Worm (Caenorhabditis elegans) whole organism, L4 larva: ENCODE data around the gene F09E5.7.

ENCODE experiments used
- F26F4.8 ChIP-seq: fragments of 200-800 bp; sonication (Bioruptor generic); conservative IDR thresholded peaks from 2 replicates; pipeline ENCODE4 v1.3.6; 2022; ENCODE audit warnings: missing genetic modification characterization, missing compliant biosample characterization
- T20F7.1 ChIP-seq: fragments of 200-800 bp; sonication (Bioruptor generic); optimal IDR thresholded peaks from 2 replicates; lab custom pipeline; 2018; ENCODE audit warnings: mild to moderate bottlenecking, missing genetic modification characterization, missing compliant biosample characterization
- Y105C5A.15 ChIP-seq: fragments of 200-800 bp; sonication (Bioruptor generic); IDR thresholded peaks from 2 replicates; pipeline ENCODE4 v1.3.6; 2022; ENCODE audit warnings: missing genetic modification characterization, missing compliant biosample characterization
- Y48G9A.11 ChIP-seq: fragments of 200-800 bp; sonication (Bioruptor generic); IDR thresholded peaks from 2 replicates; pipeline ENCODE4 v1.3.6; 2022; ENCODE audit warnings: missing genetic modification reagents, missing genetic modification characterization, missing compliant biosample characterization
- Y5F2A.4 ChIP-seq: fragments of 200-800 bp; sonication (Bioruptor generic); optimal IDR thresholded peaks from 2 replicates; lab custom pipeline; 2018; ENCODE audit warnings: mild to moderate bottlenecking, missing genetic modification characterization, missing compliant biosample characterization
- aha-1 ChIP-seq: fragments of 150-350 bp; peaks from one replicate; lab custom pipeline; 2014; ENCODE audit warnings: missing biosample characterization, missing genetic modification characterization
- aly-2 ChIP-seq: sonication (generic microtip); optimal IDR thresholded peaks from 2 replicates; lab custom pipeline; 2018; ENCODE audit warnings: missing biosample characterization, missing genetic modification characterization
- ama-1 ChIP-seq: fragments of 150-350 bp; optimal IDR thresholded peaks from 2 replicates; lab custom pipeline; 2014; ENCODE audit warnings: inconsistent platforms, mixed read lengths
- daf-16 ChIP-seq, 3 experiments: sonication (generic microtip); optimal IDR thresholded peaks; 2 replicates each; lab custom pipeline; 2016 to 2017; ENCODE audit warnings: missing genetic modification characterization in 3 of 3, missing genetic modification reagents in 3 of 3, mild to moderate bottlenecking in 2 of 3, missing compliant biosample characterization in 2 of 3, missing biosample characterization in 1 of 3, moderate library complexity in 1 of 3
- daf-19 ChIP-seq: fragments of 200-800 bp; sonication (Bioruptor generic); conservative IDR thresholded peaks from 2 replicates; pipeline ENCODE4 v1.3.6; 2022; ENCODE audit warnings: missing genetic modification characterization, missing compliant biosample characterization
- dpl-1 ChIP-seq: fragments of 150-350 bp; optimal IDR thresholded peaks from 2 replicates; lab custom pipeline; 2014; ENCODE audit warnings: missing biosample characterization, missing genetic modification reagents, missing genetic modification characterization
- duxl-1 ChIP-seq: sonication (generic microtip); optimal IDR thresholded peaks from 2 replicates; lab custom pipeline; 2016; ENCODE audit warnings: mild to moderate bottlenecking, missing genetic modification characterization, moderate library complexity, missing compliant biosample characterization; ENCODE audit not compliant: poor library complexity
- gei-8 ChIP-seq: fragments of 200-800 bp; sonication (Bioruptor generic); optimal IDR thresholded peaks from 2 replicates; lab custom pipeline; 2018; ENCODE audit warnings: mild to moderate bottlenecking, missing genetic modification characterization, missing compliant biosample characterization
- jun-1 ChIP-seq: fragments of 150-350 bp; optimal IDR thresholded peaks from 2 replicates; lab custom pipeline; 2014; ENCODE audit warnings: missing biosample characterization, missing genetic modification reagents, missing genetic modification characterization
- lin-13 ChIP-seq: fragments of 150-350 bp; optimal IDR thresholded peaks from 2 replicates; lab custom pipeline; 2014; ENCODE audit warnings: missing biosample characterization, missing genetic modification reagents, missing genetic modification characterization
- lin-29 ChIP-seq: fragments of 200-800 bp; sonication (Bioruptor generic); IDR thresholded peaks from 2 replicates; pipeline ENCODE4 v1.3.6; 2022; ENCODE audit warnings: missing genetic modification reagents, missing genetic modification characterization, missing compliant biosample characterization
- lin-38 ChIP-seq: fragments of 200-800 bp; sonication (Bioruptor generic); IDR thresholded peaks from 2 replicates; pipeline ENCODE4 v1.3.6; 2022; ENCODE audit warnings: missing genetic modification reagents, missing genetic modification characterization, missing compliant biosample characterization
- madf-9 ChIP-seq: fragments of 200-800 bp; sonication (Bioruptor generic); conservative IDR thresholded peaks from 2 replicates; pipeline ENCODE4 v1.3.6; 2022; ENCODE audit warnings: missing genetic modification reagents, missing genetic modification characterization, missing compliant biosample characterization
- mdl-1 ChIP-seq, 2 experiments: fragments of 150-350 bp in 1 of 2; sonication (generic microtip) in 1 of 2; optimal IDR thresholded peaks; 2 replicates each; lab custom pipeline; 2014 to 2017; ENCODE audit warnings: missing biosample characterization in 2 of 2, missing genetic modification characterization in 2 of 2
- mdt-29 ChIP-seq: fragments of 200-800 bp; sonication (Bioruptor generic); IDR thresholded peaks from 2 replicates; pipeline ENCODE4 v1.3.6; 2022; ENCODE audit warnings: missing genetic modification reagents, missing genetic modification characterization, missing compliant biosample characterization
- mep-1 ChIP-seq: fragments of 150-350 bp; sonication (generic microtip); optimal IDR thresholded peaks from 3 replicates; lab custom pipeline; 2014; ENCODE audit warnings: missing biosample characterization, missing genetic modification characterization
- mes-2 ChIP-seq: sonication (generic microtip); optimal IDR thresholded peaks from 2 replicates; lab custom pipeline; 2016; ENCODE audit warnings: missing genotype, mild to moderate bottlenecking, missing genetic modification characterization, missing compliant biosample characterization; ENCODE audit not compliant: poor library complexity, severe bottlenecking
- mxl-3 ChIP-seq: fragments of 200-800 bp; sonication (Bioruptor generic); optimal IDR thresholded peaks from 2 replicates; lab custom pipeline; 2018; ENCODE audit warnings: mild to moderate bottlenecking, missing genetic modification characterization, missing compliant biosample characterization
- nhr-10 ChIP-seq: fragments of 150-350 bp; optimal IDR thresholded peaks from 2 replicates; lab custom pipeline; 2014; ENCODE audit warnings: missing biosample characterization, missing genetic modification characterization
- nhr-237 ChIP-seq: sonication (generic microtip); optimal IDR thresholded peaks from 2 replicates; lab custom pipeline; 2017; ENCODE audit warnings: missing biosample characterization, missing genetic modification characterization
- nhr-41 ChIP-seq: fragments of 200-800 bp; sonication (Bioruptor generic); IDR thresholded peaks from 2 replicates; pipeline ENCODE4 v1.3.6; 2022; ENCODE audit warnings: missing genetic modification reagents, missing genetic modification characterization, missing compliant biosample characterization
- nhr-42 ChIP-seq: fragments of 200-800 bp; sonication (Bioruptor generic); IDR thresholded peaks from 2 replicates; pipeline ENCODE4 v1.3.6; 2022; ENCODE audit warnings: missing genetic modification characterization, missing compliant biosample characterization
- nhr-77 ChIP-seq: fragments of 150-350 bp; optimal IDR thresholded peaks from 2 replicates; lab custom pipeline; 2014; ENCODE audit warnings: missing biosample characterization, missing genetic modification characterization
- pha-4 ChIP-seq, 2 experiments: fragments of 150-350 bp in 1 of 2; fragments of 200-800 bp in 1 of 2; sonication (Bioruptor generic) in 1 of 2; IDR thresholded peaks in 1 of 2; optimal IDR thresholded peaks in 1 of 2; 2 replicates each; pipeline versions ENCODE4 v1.3.6 to Lab custom; 2014 to 2022; ENCODE audit warnings: missing genetic modification characterization in 2 of 2, missing genetic modification reagents in 2 of 2, missing biosample characterization in 1 of 2, missing compliant biosample characterization in 1 of 2
- php-3 ChIP-seq: fragments of 200-800 bp; sonication (Bioruptor generic); IDR thresholded peaks from 2 replicates; pipeline ENCODE4 v1.3.6; 2022; ENCODE audit warnings: missing genetic modification reagents, missing genetic modification characterization, missing compliant biosample characterization
- spr-3 ChIP-seq: fragments of 200-800 bp; sonication (Bioruptor generic); optimal IDR thresholded peaks from 2 replicates; lab custom pipeline; 2018; ENCODE audit warnings: mild to moderate bottlenecking, missing genetic modification characterization, missing compliant biosample characterization
- tag-97 ChIP-seq: fragments of 200-800 bp; sonication (Bioruptor generic); IDR thresholded peaks from 2 replicates; pipeline ENCODE4 v1.3.6; 2022; ENCODE audit warnings: missing genetic modification characterization, missing compliant biosample characterization
- unc-130 ChIP-seq: sonication (generic microtip); optimal IDR thresholded peaks from 2 replicates; lab custom pipeline; 2016; ENCODE audit warnings: missing genetic modification reagents, missing genetic modification characterization, missing compliant biosample characterization
- zfp-3 ChIP-seq: fragments of 200-800 bp; sonication (Bioruptor generic); conservative IDR thresholded peaks from 2 replicates; pipeline ENCODE4 v1.3.6; 2022; ENCODE audit warnings: missing genetic modification reagents, missing genetic modification characterization, missing compliant biosample characterization
- zip-11 ChIP-seq: fragments of 200-800 bp; sonication (Bioruptor generic); IDR thresholded peaks from 2 replicates; pipeline ENCODE4 v1.3.6; 2022; ENCODE audit warnings: missing genetic modification characterization, missing compliant biosample characterization
- zip-2 ChIP-seq: fragments of 150-350 bp; optimal IDR thresholded peaks from 2 replicates; lab custom pipeline; 2014; ENCODE audit warnings: missing biosample characterization, missing genetic modification characterization

F09E5.7 gene

DNA sequence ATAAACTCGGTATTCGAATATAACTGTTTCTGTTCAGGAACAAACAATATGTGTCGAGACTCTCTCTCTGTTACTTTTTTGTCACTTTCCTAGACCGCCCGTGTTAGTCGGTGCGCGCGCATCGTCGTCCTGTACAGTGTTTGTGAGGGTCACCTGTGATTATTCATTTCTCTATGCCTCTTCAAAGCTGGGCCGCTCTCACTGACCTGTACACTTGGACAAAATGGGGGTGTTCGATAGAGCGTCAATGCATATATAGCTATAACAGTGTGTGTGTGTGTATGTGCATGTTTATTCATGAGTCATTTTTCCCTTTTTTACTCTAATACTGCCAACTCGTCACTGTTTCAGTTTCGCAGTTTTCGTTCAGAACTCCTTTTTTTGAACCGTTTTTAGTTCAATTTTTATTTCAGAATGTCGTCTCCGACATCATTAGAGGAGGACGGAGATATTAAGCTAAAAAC, 27.7 kb downstream of the F09E5.7 start, which contains the start of gene pkc-3 (continued):
- TF ChIP-seq duxl-1 (tag; lab: Kevin White, UChicago), result peak; percentile 50
- TF ChIP-seq gei-8 (GFP tag; lab: Kevin White, UChicago), result peak; percentile 77
- peak; percentile 35; the same call in 1 of the 2 replicates for TF ChIP-seq madf-9 (GFP tag; lab: Robert Waterston, UW)
- TF ChIP-seq unc-130, result peak; percentile 15
- TF ChIP-seq spr-3 (GFP tag; lab: Kevin White, UChicago), result peak; percentile 42
- peak in 1 of 2 experiments; percentile 16 for TF ChIP-seq daf-16 (GFP tag; optimal IDR thresholded peaks at IDR 0.05; lab: Kevin White, UChicago)
- TF ChIP-seq daf-16 (tag; optimal IDR thresholded peaks at IDR 0.05; lab: Kevin White, UChicago), result peak; percentile 72
- TF ChIP-seq dpl-1 (GFP tag; lab: Kevin White, UChicago), result peak; percentile 38
- TF ChIP-seq Y48G9A.11 (GFP tag; lab: Robert Waterston, UW), result no peak
- no peak for TF ChIP-seq tag-97 (GFP tag; lab: Robert Waterston, UW)
- TF ChIP-seq mxl-3 (GFP tag; lab: Kevin White, UChicago), result peak; percentile 86
- peak; percentile 76 for TF ChIP-seq T20F7.1
- peak; percentile 86 for TF ChIP-seq mep-1
- peak; percentile 54 for TF ChIP-seq lin-13 (GFP tag; lab: Kevin White, UChicago)
- no peak for TF ChIP-seq daf-19 (GFP tag; lab: Robert Waterston, UW)
- TF ChIP-seq F26F4.8 (GFP tag; lab: Robert Waterston, UW), result no peak
- TF ChIP-seq pha-4 (GFP tag; IDR thresholded peaks at IDR 0.05; lab: Robert Waterston, UW), result peak; percentile 39; the same call in 1 of the 2 replicates
- peak; percentile 68 for TF ChIP-seq pha-4 (tag; optimal IDR thresholded peaks at IDR 0.05; lab: Kevin White, UChicago)
- TF ChIP-seq zfp-3 (GFP tag; lab: Robert Waterston, UW), result peak; percentile 61; the same call in 1 of the 2 replicates
- peak; percentile 87 for TF ChIP-seq nhr-41 (GFP tag; lab: Robert Waterston, UW)
- peak; percentile 67 for TF ChIP-seq mes-2 (tag; lab: Kevin White, UChicago)
- TF ChIP-seq Y105C5A.15, result no peak
- TF ChIP-seq nhr-77 (tag; lab: Kevin White, UChicago), result peak; percentile 89
- peak; percentile 7 to 47 for TF ChIP-seq mdl-1 (tag; optimal IDR thresholded peaks at IDR 0.05; lab: Kevin White, UChicago)
- peak; percentile 40 for TF ChIP-seq jun-1 (tag; lab: Kevin White, UChicago)
- TF ChIP-seq zip-11 (GFP tag; lab: Robert Waterston, UW), result no peak
- no peak for TF ChIP-seq Y5F2A.4 (GFP tag; lab: Kevin White, UChicago)
- peak; percentile 79 for TF ChIP-seq lin-38 (GFP tag; lab: Robert Waterston, UW)
- no peak for TF ChIP-seq lin-29 (GFP tag; lab: Robert Waterston, UW)
- TF ChIP-seq mdt-29 (GFP tag; lab: Robert Waterston, UW), result 0 out of 2 replicates have a peak, but pooled peaks have one; percentile 20
- no peak for TF ChIP-seq zip-2 (tag; lab: Kevin White, UChicago)
- peak; percentile 36; the same call in 1 of the 2 replicates for TF ChIP-seq nhr-42 (GFP tag; lab: Robert Waterston, UW)
- 0 out of 2 replicates have a peak, but pooled peaks have one; percentile 14 for TF ChIP-seq php-3 (GFP tag; lab: Robert Waterston, UW)

DNA sequence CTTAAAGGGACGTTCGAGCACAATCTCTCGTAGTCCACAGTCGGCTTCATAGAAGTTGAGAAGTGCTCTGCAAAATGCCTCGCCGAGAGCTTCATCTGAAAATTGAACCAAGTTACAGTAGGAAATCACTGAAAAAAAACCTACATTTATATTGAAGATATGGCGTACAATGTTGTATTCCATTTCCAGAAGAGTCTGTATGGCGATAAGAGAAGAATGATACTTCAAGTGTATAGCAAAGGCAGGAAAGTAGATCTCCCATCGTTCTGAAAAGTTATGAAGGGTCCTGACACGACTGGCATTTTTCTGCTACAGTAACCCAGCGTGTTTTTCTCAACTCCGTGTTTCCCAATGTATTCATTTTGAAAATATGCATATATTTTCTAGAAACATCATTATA, 32.4 kb downstream of the F09E5.7 start:
- TF ChIP-seq daf-16 (GFP tag; optimal IDR thresholded peaks at IDR 0.05; lab: Kevin White, UChicago) (no peak), daf-16 (tag; optimal IDR thresholded peaks at IDR 0.05; lab: Kevin White, UChicago) (peak; percentile 22), mdl-1 (tag; optimal IDR thresholded peaks at IDR 0.05; lab: Kevin White, UChicago) (no peak)

DNA sequence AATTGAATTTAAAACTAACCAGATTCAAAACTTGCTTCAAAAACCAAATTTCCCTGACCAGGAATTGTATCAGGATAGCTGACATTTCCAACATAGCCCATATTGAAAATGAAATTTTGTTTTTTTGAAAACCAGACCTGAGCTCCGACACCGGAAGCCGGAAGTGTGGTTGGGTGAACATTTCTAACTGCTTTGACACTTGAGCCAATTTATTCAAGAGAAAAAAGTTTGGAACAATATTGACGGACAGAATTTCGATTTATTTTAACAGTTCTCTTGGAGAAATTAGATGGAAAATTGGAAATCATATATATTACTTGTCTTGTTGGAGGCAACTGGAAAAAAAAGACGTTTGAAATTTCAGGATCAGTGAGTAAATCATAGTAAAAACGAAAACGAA, 35.3 kb downstream of the F09E5.7 start, which contains the start of gene ccpp-6:
ccpp-6 (minus strand) TSS at position 101 of the 400 bp plus-strand sequence.
- TF ChIP-seq nhr-10 (tag; lab: Kevin White, UChicago), result no peak
- peak; percentile 11 for TF ChIP-seq aha-1 (tag; lab: Kevin White, UChicago)
- TF ChIP-seq lin-38 (GFP tag; lab: Robert Waterston, UW), result 0 out of 2 replicates have a peak, but pooled peaks have one; percentile 16
- no peak for TF ChIP-seq nhr-237 (tag; lab: Kevin White, UChicago)
- no peak for TF ChIP-seq aly-2 (tag; lab: Kevin White, UChicago)
- peak; percentile 0 for TF ChIP-seq ama-1 (lab: Kevin White, UChicago)
- peak; percentile 25 for TF ChIP-seq mep-1
